Worm (Caenorhabditis elegans) whole organism, mixed stage, embryonic: Measurements from ENCODE around the gene C44C11.6.

Source experiments
- M03D4.4 ChIP-seq: sonication (generic microtip); optimal IDR thresholded peaks from 2 replicates; lab custom pipeline; 2017; ENCODE audit warnings: mild to moderate bottlenecking, missing genetic modification characterization, missing compliant biosample characterization
- blmp-1 ChIP-seq: fragments of 150-350 bp; optimal IDR thresholded peaks from 2 replicates; lab custom pipeline; 2014; ENCODE audit warnings: missing biosample characterization, missing genetic modification characterization
- ceh-39 ChIP-seq: fragments of 150-350 bp; optimal IDR thresholded peaks from 2 replicates; lab custom pipeline; 2014; ENCODE audit warnings: missing biosample characterization, missing genetic modification characterization
- ceh-43 ChIP-seq: fragments of 200-800 bp; sonication (Bioruptor generic); optimal IDR thresholded peaks from 2 replicates; lab custom pipeline; 2018; ENCODE audit warnings: mild to moderate bottlenecking, missing genetic modification characterization, moderate library complexity, missing compliant biosample characterization
- ceh-83 ChIP-seq: fragments of 200-800 bp; sonication (Bioruptor generic); optimal IDR thresholded peaks from 2 replicates; lab custom pipeline; 2018; ENCODE audit warnings: mild to moderate bottlenecking, missing genetic modification characterization, missing compliant biosample characterization
- ces-1 ChIP-seq: fragments of 150-350 bp; optimal IDR thresholded peaks from 2 replicates; lab custom pipeline; 2014; ENCODE audit warnings: missing biosample characterization, missing genetic modification reagents, missing genetic modification characterization
- cnd-1 ChIP-seq: fragments of 200-800 bp; sonication (Bioruptor generic); optimal IDR thresholded peaks from 2 replicates; lab custom pipeline; 2018; ENCODE audit warnings: mild to moderate bottlenecking, missing genetic modification characterization, missing compliant biosample characterization
- elt-1 ChIP-seq: sonication (generic microtip); optimal IDR thresholded peaks from 2 replicates; lab custom pipeline; 2017; ENCODE audit warnings: missing genetic modification characterization, mild to moderate bottlenecking, missing compliant biosample characterization, antibody characterized with exemption, moderate library complexity, borderline replicate concordance; ENCODE audit not compliant: insufficient read depth
- elt-3 ChIP-seq: fragments of 150-350 bp; optimal IDR thresholded peaks from 2 replicates; lab custom pipeline; 2014; ENCODE audit warnings: missing biosample characterization, missing genetic modification characterization
- flh-1 ChIP-seq: fragments of 200-800 bp; sonication (Bioruptor generic); optimal IDR thresholded peaks from 2 replicates; lab custom pipeline; 2018; ENCODE audit warnings: mild to moderate bottlenecking, missing genetic modification characterization, moderate library complexity, missing compliant biosample characterization
- ham-2 ChIP-seq: fragments of 200-800 bp; sonication (Bioruptor generic); optimal IDR thresholded peaks from 2 replicates; lab custom pipeline; 2018; ENCODE audit warnings: mild to moderate bottlenecking, missing genetic modification characterization, missing compliant biosample characterization
- hlh-1 ChIP-seq: fragments of 150-350 bp; optimal IDR thresholded peaks from 2 replicates; lab custom pipeline; 2014; ENCODE audit warnings: missing biosample characterization, missing genetic modification reagents, missing genetic modification characterization
- lin-13 ChIP-seq: fragments of 150-350 bp; optimal IDR thresholded peaks from 2 replicates; lab custom pipeline; 2014; ENCODE audit warnings: missing biosample characterization, missing genetic modification characterization
- lin-32 ChIP-seq: fragments of 200-800 bp; sonication (Bioruptor generic); optimal IDR thresholded peaks from 2 replicates; lab custom pipeline; 2018; ENCODE audit warnings: mild to moderate bottlenecking, missing genetic modification characterization, missing compliant biosample characterization
- lsy-2 ChIP-seq: fragments of 150-350 bp; optimal IDR thresholded peaks from 2 replicates; lab custom pipeline; 2014; ENCODE audit warnings: missing biosample characterization, missing genetic modification characterization
- mab-5 ChIP-seq: fragments of 150-350 bp; optimal IDR thresholded peaks from 2 replicates; lab custom pipeline; 2014; ENCODE audit warnings: missing biosample characterization, missing genetic modification characterization
- mep-1 ChIP-seq: fragments of 150-350 bp; optimal IDR thresholded peaks from 2 replicates; lab custom pipeline; 2017; ENCODE audit warnings: missing biosample characterization, missing genetic modification reagents, missing genetic modification characterization, inconsistent platforms
- mls-2 ChIP-seq: sonication (generic microtip); optimal IDR thresholded peaks from 2 replicates; lab custom pipeline; 2016; ENCODE audit warnings: mild to moderate bottlenecking, missing genetic modification characterization, moderate library complexity, missing compliant biosample characterization
- nhr-12 ChIP-seq: fragments of 150-350 bp; optimal IDR thresholded peaks from 2 replicates; lab custom pipeline; 2014; ENCODE audit warnings: missing biosample characterization, missing genetic modification characterization
- nhr-237 ChIP-seq: fragments of 150-350 bp; optimal IDR thresholded peaks from 2 replicates; lab custom pipeline; 2014; ENCODE audit warnings: missing biosample characterization, missing genetic modification characterization
- nhr-76 ChIP-seq: sonication (generic microtip); optimal IDR thresholded peaks from 2 replicates; lab custom pipeline; 2017; ENCODE audit warnings: missing biosample characterization, missing genetic modification characterization
- pha-4 ChIP-seq: fragments of 150-350 bp; optimal IDR thresholded peaks from 2 replicates; lab custom pipeline; 2018; ENCODE audit warnings: missing biosample characterization, missing genetic modification reagents, missing genetic modification characterization
- sem-2 ChIP-seq: fragments of 200-800 bp; sonication (Bioruptor generic); optimal IDR thresholded peaks from 2 replicates; lab custom pipeline; 2018; ENCODE audit warnings: mild to moderate bottlenecking, missing genetic modification characterization, missing compliant biosample characterization
- snpc-4 ChIP-seq: fragments of 150-350 bp; optimal IDR thresholded peaks from 2 replicates; lab custom pipeline; 2014; ENCODE audit warnings: missing biosample characterization, missing genetic modification characterization
- sptf-1 ChIP-seq: sonication (generic microtip); optimal IDR thresholded peaks from 2 replicates; lab custom pipeline; 2017; ENCODE audit warnings: mild to moderate bottlenecking, missing genetic modification characterization, moderate library complexity, missing compliant biosample characterization
- tbx-8 ChIP-seq: fragments of 200-800 bp; sonication (Bioruptor generic); optimal IDR thresholded peaks from 2 replicates; lab custom pipeline; 2018; ENCODE audit warnings: mild to moderate bottlenecking, missing genetic modification characterization, moderate library complexity, missing compliant biosample characterization
- unc-62 ChIP-seq: fragments of 150-350 bp; optimal IDR thresholded peaks from 2 replicates; lab custom pipeline; 2014; ENCODE audit warnings: missing biosample characterization, missing genetic modification reagents, missing genetic modification characterization
- zip-8 ChIP-seq: fragments of 150-350 bp; optimal IDR thresholded peaks from 2 replicates; lab custom pipeline; 2014; ENCODE audit warnings: missing biosample characterization, missing genetic modification characterization
- ztf-11 ChIP-seq: fragments of 150-350 bp; optimal IDR thresholded peaks from 2 replicates; lab custom pipeline; 2014; ENCODE audit warnings: missing biosample characterization, missing genetic modification characterization

Gene C44C11.6

ce11 chrII:12389783-12390182 is 45.2 kb downstream of the C44C11.6 start, which contains the start of gene Y57A10B.6:
TSS of gene Y57A10B.6 (plus strand) at chrII:12390083.
- TF ChIP-seq lsy-2: no peak
- TF ChIP-seq elt-1 (tag; lab: Kevin White, UChicago): no peak
- no peak for TF ChIP-seq mab-5 (tag; lab: Kevin White, UChicago)
- no peak for TF ChIP-seq M03D4.4 (tag; lab: Kevin White, UChicago)
- no peak for TF ChIP-seq mls-2
- no peak for TF ChIP-seq elt-3 (tag; lab: Kevin White, UChicago)
- TF ChIP-seq snpc-4 (tag; lab: Kevin White, UChicago): no peak
- TF ChIP-seq lin-32 (GFP tag; lab: Kevin White, UChicago): no peak
- no peak for TF ChIP-seq sptf-1 (tag; lab: Kevin White, UChicago)
- no peak for TF ChIP-seq mep-1
- TF ChIP-seq nhr-237 (tag; lab: Kevin White, UChicago): no peak
- TF ChIP-seq ceh-43 (GFP tag; lab: Kevin White, UChicago): no peak
- TF ChIP-seq ham-2 (GFP tag; lab: Kevin White, UChicago): no peak
- TF ChIP-seq nhr-76 (tag; lab: Kevin White, UChicago): no peak
- no peak for TF ChIP-seq ces-1
- TF ChIP-seq flh-1 (GFP tag; lab: Kevin White, UChicago): no peak
- TF ChIP-seq, all 35 proteins: peak for 0

ce11 chrII:12393690-12394089 is 49.1 kb downstream of the C44C11.6 start, which contains the start of gene Y57A10B.7:
TSS of gene Y57A10B.7 (minus strand) at chrII:12393790.
- TF ChIP-seq M03D4.4 (tag; lab: Kevin White, UChicago) (no peak), nhr-12 (no peak), hlh-1 (no peak), mep-1 (no peak), nhr-76 (tag; lab: Kevin White, UChicago) (no peak), mab-5 (tag; lab: Kevin White, UChicago) (no peak), zip-8 (no peak), sem-2 (GFP tag; lab: Kevin White, UChicago) (no peak), ceh-39 (no peak), flh-1 (GFP tag; lab: Kevin White, UChicago) (no peak), lin-32 (GFP tag; lab: Kevin White, UChicago) (no peak), tbx-8 (no peak), blmp-1 (tag; lab: Kevin White, UChicago) (no peak), lin-13 (tag; lab: Kevin White, UChicago) (no peak), pha-4 (tag; lab: Kevin White, UChicago) (no peak), ceh-43 (GFP tag; lab: Kevin White, UChicago) (no peak), ceh-83 (GFP tag; lab: Kevin White, UChicago) (no peak), ztf-11 (tag; lab: Kevin White, UChicago) (no peak)

- no peak for TF ChIP-seq M03D4.4 (tag; lab: Kevin White, UChicago)
- no peak for TF ChIP-seq mep-1
- TF ChIP-seq mls-2: no peak
- no peak for TF ChIP-seq mab-5 (tag; lab: Kevin White, UChicago)
- no peak for TF ChIP-seq hlh-1
- no peak for TF ChIP-seq unc-62
- no peak for TF ChIP-seq zip-8
- no peak for TF ChIP-seq lin-13 (tag; lab: Kevin White, UChicago)
- TF ChIP-seq cnd-1 (tag; lab: Kevin White, UChicago): no peak
- TF ChIP-seq lsy-2: no peak
- TF ChIP-seq elt-3 (tag; lab: Kevin White, UChicago): no peak
- no peak for TF ChIP-seq sptf-1 (tag; lab: Kevin White, UChicago)
- TF ChIP-seq ztf-11 (tag; lab: Kevin White, UChicago): no peak
Measured at ce11 chrII:12394138-12394537, 49.5 kb downstream of the C44C11.6 start.
